Worm (Caenorhabditis elegans): ENCODE measurements around the gene ddn-2.

The ddn-2 gene

DNA sequence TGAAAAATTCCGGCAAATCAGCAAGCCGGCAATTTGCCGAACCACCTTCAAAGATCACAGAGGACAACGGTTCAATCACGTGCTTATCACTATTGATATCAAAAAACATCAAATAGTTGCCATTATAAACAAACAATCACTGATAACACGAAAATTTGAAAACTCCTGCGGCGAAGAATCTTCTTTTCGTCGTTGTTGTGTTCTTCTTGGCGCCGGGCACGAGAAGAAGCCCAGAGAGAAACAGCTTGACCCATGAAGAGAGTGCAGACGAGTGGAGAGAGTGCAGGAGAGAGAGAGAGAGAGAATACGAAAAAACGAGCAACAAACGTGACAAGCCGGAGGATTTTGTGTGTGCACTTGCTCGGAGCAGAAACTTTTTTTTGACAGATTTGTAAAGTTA, 30.2 kb upstream of the ddn-2 start (continued):
- peak; percentile 9 for TF ChIP-seq snpc-4 (tag; optimal IDR thresholded peaks at IDR 0.05)
- no peak for TF ChIP-seq fos-1 (tag; optimal IDR thresholded peaks at IDR 0.05)
- TF ChIP-seq ztf-11 (tag; optimal IDR thresholded peaks at IDR 0.05): no peak
- TF ChIP-seq pqm-1 (tag; optimal IDR thresholded peaks at IDR 0.05): peak; percentile 95
- no peak for TF ChIP-seq nhr-23 (tag; optimal IDR thresholded peaks at IDR 0.05)
- peak; percentile 17 for TF ChIP-seq lsy-12 (tag; optimal IDR thresholded peaks at IDR 0.05)
- no peak for TF ChIP-seq R02D3.7 (tag; optimal IDR thresholded peaks at IDR 0.05)
- no peak for TF ChIP-seq nhr-11 (tag; optimal IDR thresholded peaks at IDR 0.05)
- no peak for TF ChIP-seq ceh-9 (tag; optimal IDR thresholded peaks at IDR 0.05)
- TF ChIP-seq sea-2 (GFP tag; optimal IDR thresholded peaks at IDR 0.05): no peak
- TF ChIP-seq lin-39 (tag; optimal IDR thresholded peaks at IDR 0.05): peak; percentile 34
- TF ChIP-seq pha-4 (tag; optimal IDR thresholded peaks at IDR 0.05): peak; percentile 93
- no peak for TF ChIP-seq skn-1 (tag; optimal IDR thresholded peaks at IDR 0.05)

DNA sequence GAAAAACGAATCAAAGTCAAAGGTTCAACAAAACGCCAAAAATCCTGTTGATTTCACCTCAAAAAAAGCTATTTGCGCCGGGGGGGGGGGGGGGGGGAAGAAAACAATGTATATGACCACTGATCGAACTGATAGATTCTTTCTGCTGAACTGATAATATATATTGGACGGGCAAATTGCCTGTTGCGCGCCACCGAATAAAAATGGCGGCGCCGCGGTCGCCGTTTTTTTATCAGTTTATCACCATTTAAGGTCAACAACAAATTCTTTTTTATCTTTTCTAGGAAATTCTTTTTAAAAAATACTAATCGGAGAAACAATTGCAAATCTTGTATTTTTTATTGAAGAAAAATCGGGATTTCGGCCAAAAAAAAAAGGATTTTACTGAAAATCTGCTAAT, 29.1 kb upstream of the ddn-2 start:
- TF ChIP-seq fkh-10 (GFP tag; optimal IDR thresholded peaks at IDR 0.05) (no peak), elt-2 (tag; optimal IDR thresholded peaks at IDR 0.05) (peak; percentile 89), nhr-11 (tag; optimal IDR thresholded peaks at IDR 0.05) (no peak), pqm-1 (tag; optimal IDR thresholded peaks at IDR 0.05) (peak; percentile 17)

DNA sequence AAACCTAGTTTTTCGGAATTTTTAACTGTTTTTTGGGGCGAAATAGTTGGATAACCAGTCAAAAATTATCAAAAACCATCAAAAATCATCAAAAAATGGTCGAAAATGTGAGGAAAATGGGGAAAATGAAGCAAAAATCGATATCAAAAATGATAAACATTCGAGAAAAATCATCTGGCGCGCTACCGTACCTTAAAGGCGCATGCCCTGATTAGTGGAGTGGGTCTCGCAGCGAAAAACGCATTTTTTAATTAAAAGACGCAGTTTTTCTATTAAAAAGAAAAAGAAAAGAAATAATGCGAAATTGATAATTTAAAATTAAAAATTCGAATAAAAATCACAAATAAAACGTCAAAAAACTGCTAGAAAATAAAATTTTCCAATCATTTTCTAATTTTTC, 28.5 kb upstream of the ddn-2 start, which contains the start of gene F35C5.1:
F35C5.1 (plus strand) TSS at position 399 of the 400 bp plus-strand sequence.
- no peak for TF ChIP-seq tbx-2 (tag; optimal IDR thresholded peaks at IDR 0.05)
- no peak for TF ChIP-seq aly-2 (tag; optimal IDR thresholded peaks at IDR 0.05)
- TF ChIP-seq nhr-28 (tag; optimal IDR thresholded peaks at IDR 0.05): no peak
- TF ChIP-seq snpc-4 (tag; optimal IDR thresholded peaks at IDR 0.05): no peak
- TF ChIP-seq nfya-1 (tag; optimal IDR thresholded peaks at IDR 0.05; ENCODE audit: insufficient read depth): no peak
- no peak for TF ChIP-seq ZK546.5 (tag; optimal IDR thresholded peaks at IDR 0.05)
- TF ChIP-seq zag-1 (tag; optimal IDR thresholded peaks at IDR 0.05): no peak
- no peak for TF ChIP-seq pha-4 (tag; optimal IDR thresholded peaks at IDR 0.05)
- no peak for TF ChIP-seq ceh-9 (tag; optimal IDR thresholded peaks at IDR 0.05)
- no peak for TF ChIP-seq egl-5 (tag; optimal IDR thresholded peaks at IDR 0.05)

DNA sequence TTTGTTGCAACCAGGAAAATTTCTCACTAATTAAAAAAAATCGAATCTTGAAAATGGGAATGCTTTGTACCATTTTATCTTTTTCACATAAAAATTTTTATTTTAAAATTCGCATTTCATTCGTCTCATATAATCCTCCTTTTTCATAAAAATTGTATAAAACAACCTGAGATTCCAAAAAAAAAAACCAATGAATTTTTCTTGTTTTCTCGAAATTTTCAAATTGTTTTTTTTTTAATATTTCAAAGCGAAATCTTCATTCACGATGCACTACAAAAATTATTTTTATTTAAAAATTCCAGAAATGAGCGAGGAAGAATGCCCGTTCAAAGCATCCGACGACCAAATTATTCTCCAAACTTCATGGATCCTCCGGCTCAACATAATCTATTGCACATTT, 23.9 kb upstream of the ddn-2 start, which contains the start of gene sra-14:
sra-14 (plus strand) TSS at position 301 of the 400 bp plus-strand sequence.
- no peak for TF ChIP-seq egl-5 (tag; optimal IDR thresholded peaks at IDR 0.05)
- TF ChIP-seq jun-1 (tag; optimal IDR thresholded peaks at IDR 0.05): no peak
- TF ChIP-seq tbx-2 (tag; optimal IDR thresholded peaks at IDR 0.05): no peak
- TF ChIP-seq eor-1 (tag; optimal IDR thresholded peaks at IDR 0.05): no peak

DNA sequence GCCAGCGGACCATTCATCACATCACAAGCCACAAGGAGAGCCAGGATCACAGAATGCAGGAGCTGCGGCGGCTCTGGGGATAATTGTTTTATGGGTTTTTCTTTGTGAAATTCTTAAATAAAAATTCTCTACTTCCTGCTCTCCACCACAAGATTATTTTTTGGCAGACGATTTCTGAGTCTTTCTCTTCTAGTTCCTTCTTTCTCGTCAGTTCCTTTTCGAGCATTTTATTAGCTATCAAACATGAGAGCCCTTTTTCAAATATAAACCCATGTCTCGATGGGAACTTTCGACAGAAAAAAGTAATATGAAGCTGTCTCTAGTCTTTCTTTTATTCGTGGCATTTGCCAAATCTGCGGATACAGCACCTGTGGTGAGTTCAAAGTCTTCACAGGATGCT, 20.4 kb upstream of the ddn-2 start, which contains the start of gene F35C5.3:
F35C5.3 (plus strand) TSS at position 301 of the 400 bp plus-strand sequence.
- TF ChIP-seq lsy-12 (tag; optimal IDR thresholded peaks at IDR 0.05): no peak
- TF ChIP-seq zag-1 (tag; optimal IDR thresholded peaks at IDR 0.05): no peak
- TF ChIP-seq lin-15B (tag; optimal IDR thresholded peaks at IDR 0.05): no peak
- TF ChIP-seq aly-2 (tag; optimal IDR thresholded peaks at IDR 0.05): no peak

DNA sequence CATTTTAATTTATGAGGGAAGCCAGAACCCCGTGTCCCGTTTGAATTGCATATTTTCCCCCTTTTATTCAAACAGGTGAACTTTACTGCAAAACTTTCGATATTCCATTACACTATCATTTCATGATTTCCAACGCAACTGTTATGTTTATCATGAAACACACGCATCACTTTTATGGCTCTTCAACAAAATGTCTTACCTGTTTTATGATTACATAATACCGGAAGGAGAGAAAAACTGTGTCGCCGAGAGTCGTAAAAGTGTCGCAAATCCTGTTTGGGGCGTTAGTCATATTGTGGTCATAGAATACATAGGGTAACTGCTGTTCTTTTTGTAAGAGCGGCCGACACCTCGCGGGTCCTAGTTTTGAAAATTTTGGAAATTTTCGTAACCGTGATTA, 16.5 kb upstream of the ddn-2 start:
- TF ChIP-seq nhr-67 (tag; optimal IDR thresholded peaks at IDR 0.05): no peak
- peak; percentile 26 for TF ChIP-seq jun-1 (tag; optimal IDR thresholded peaks at IDR 0.05)
- TF ChIP-seq egl-5 (tag; optimal IDR thresholded peaks at IDR 0.05): no peak
- TF ChIP-seq pqm-1 (tag; optimal IDR thresholded peaks at IDR 0.05): peak; percentile 18
- TF ChIP-seq elt-2 (tag; optimal IDR thresholded peaks at IDR 0.05): peak; percentile 57
- TF ChIP-seq hmg-11 (tag; optimal IDR thresholded peaks at IDR 0.05): no peak

DNA sequence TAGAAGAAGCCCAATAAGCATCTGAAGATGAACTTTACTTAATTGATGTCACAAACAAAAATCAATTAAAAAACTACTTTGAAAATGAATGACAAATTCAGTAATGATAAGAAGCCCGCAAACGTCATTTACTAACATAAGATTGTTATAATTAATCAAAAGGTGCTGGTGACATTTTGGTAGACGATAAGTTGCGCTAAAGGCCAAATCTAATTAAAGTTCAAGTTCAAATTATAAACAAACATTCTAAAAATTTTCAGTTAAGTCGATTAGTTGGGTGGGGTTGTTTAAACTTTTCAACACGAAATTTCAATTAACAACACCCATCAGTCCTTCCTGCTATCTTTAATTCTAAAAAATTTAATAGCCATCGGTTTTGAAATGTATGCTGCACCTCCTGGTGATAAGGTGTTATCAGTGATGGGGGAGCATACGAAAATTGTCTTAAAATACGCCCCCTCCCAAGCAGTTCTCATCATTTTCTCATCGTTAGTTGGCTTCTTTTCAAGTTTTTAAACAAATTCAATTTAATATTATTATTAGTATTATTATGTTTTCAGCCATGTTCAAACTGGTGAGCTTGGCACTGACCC, 13.7 kb upstream of the ddn-2 start, which contains the start of the genes clec-62 and clec-63:
clec-62 (minus strand) TSS at position 51 of the 593 bp plus-strand sequence.
clec-63 (plus strand) TSS at position 561 of the 593 bp plus-strand sequence.
- TF ChIP-seq pha-4 (tag; optimal IDR thresholded peaks at IDR 0.05): peak; percentile 39
- TF ChIP-seq jun-1 (tag; optimal IDR thresholded peaks at IDR 0.05): peak; percentile 30
- TF ChIP-seq pqm-1 (tag; optimal IDR thresholded peaks at IDR 0.05): peak; percentile 72
- no peak for TF ChIP-seq nhr-28 (tag; optimal IDR thresholded peaks at IDR 0.05)
- TF ChIP-seq elt-2 (tag; optimal IDR thresholded peaks at IDR 0.05): peak; percentile 96
- TF ChIP-seq sea-2 (GFP tag; optimal IDR thresholded peaks at IDR 0.05): no peak

All from whole organism, L3 larva.